Worm (Caenorhabditis elegans) whole organism, L3 larva: ENCODE results near the gene ubh-1.
A peak's percentile ranks its signal among the peaks of the same experiment; 100 is the strongest.

Source experiments
- egl-27 ChIP-seq: sonication (generic microtip); optimal IDR thresholded peaks from 4 replicates; lab custom pipeline; 2017; ENCODE audit warnings: missing biosample characterization, missing genetic modification reagents, missing genetic modification characterization
- elt-2 ChIP-seq: sonication (generic microtip); optimal IDR thresholded peaks from 2 replicates; lab custom pipeline; 2016; ENCODE audit warnings: missing genetic modification reagents, mild to moderate bottlenecking, missing genetic modification characterization, missing compliant biosample characterization
- jun-1 ChIP-seq: fragments of 150-350 bp; optimal IDR thresholded peaks from 2 replicates; lab custom pipeline; 2014; ENCODE audit warnings: missing biosample characterization, missing genetic modification reagents, missing genetic modification characterization
- lsy-12 ChIP-seq: sonication (generic microtip); optimal IDR thresholded peaks from 2 replicates; lab custom pipeline; 2016; ENCODE audit warnings: mild to moderate bottlenecking, missing genetic modification characterization, missing compliant biosample characterization
- nhr-25 ChIP-seq: sonication (generic microtip); optimal IDR thresholded peaks from 2 replicates; lab custom pipeline; 2017; ENCODE audit warnings: missing biosample characterization, missing genetic modification characterization
- pha-4 ChIP-seq: fragments of 150-350 bp; optimal IDR thresholded peaks from 2 replicates; lab custom pipeline; 2014; ENCODE audit warnings: missing biosample characterization, missing genetic modification reagents, missing genetic modification characterization
- pqm-1 ChIP-seq: fragments of 150-350 bp; optimal IDR thresholded peaks from 2 replicates; lab custom pipeline; 2017; ENCODE audit warnings: missing biosample characterization, missing genetic modification characterization, inconsistent platforms
- sea-2 ChIP-seq: fragments of 150-350 bp; sonication (generic microtip); optimal IDR thresholded peaks from 4 replicates; lab custom pipeline; 2014; ENCODE audit warnings: missing biosample characterization, missing genetic modification reagents, missing genetic modification characterization

The ubh-1 gene

ce11 chrV:6462606-6463005, 48.6 kb downstream of the ubh-1 start:
- TF ChIP-seq pha-4 (tag; lab: Kevin White, UChicago) (peak; percentile 14), jun-1 (tag; lab: Kevin White, UChicago) (no peak), elt-2 (peak; percentile 63), lsy-12 (tag; lab: Kevin White, UChicago) (no peak), egl-27 (no peak)

DNA sequence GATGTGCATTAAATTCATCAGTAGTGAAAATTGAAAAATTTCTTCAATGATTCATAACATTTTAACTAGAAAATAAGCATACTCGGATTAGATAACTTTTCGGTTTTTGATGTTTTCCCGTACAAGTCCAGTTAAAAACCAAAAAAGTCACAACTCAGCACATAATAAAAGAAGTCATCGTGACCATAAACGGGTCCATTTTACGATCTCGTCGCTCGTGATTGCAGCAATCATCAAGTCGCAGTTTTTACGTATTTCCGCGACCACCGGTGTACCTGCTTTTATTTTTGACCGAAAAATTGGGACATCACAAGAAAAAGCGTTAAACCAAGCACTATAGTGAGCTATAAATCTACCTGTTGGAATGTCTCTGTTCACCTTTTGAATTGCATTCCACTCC, 50.0 kb downstream of the ubh-1 start:
- TF ChIP-seq elt-2, result peak; percentile 15
- no peak for TF ChIP-seq sea-2 (GFP tag; lab: Kevin White, UChicago)
- no peak for TF ChIP-seq nhr-25 (tag; lab: Kevin White, UChicago)
- TF ChIP-seq pqm-1, result peak; percentile 3
